Worm (Caenorhabditis elegans): ENCODE measurements around the gene eral-1.

ce11 chrII:9618759-9619158, 29.2 kb upstream of the eral-1 start:
- TF ChIP-seq nfyb-1 (GFP tag; IDR thresholded peaks at IDR 0.05) (no peak), zim-3 (tag; optimal IDR thresholded peaks at IDR 0.05) (peak; percentile 36), him-1 (tag; optimal IDR thresholded peaks at IDR 0.05) (no peak), nfya-2 (GFP tag; IDR thresholded peaks at IDR 0.05) (no peak), nfya-1 (tag; optimal IDR thresholded peaks at IDR 0.05; ENCODE audit: borderline replicate concordance, insufficient read depth) (no peak), pbrm-1 (GFP tag; IDR thresholded peaks at IDR 0.05) (no peak), attf-3 (GFP tag; conservative IDR thresholded peaks at IDR 0.05) (no peak), egl-18 (GFP tag; IDR thresholded peaks at IDR 0.05) (no peak), hlh-26 (GFP tag; conservative IDR thresholded peaks at IDR 0.05) (no peak), ztf-6 (GFP tag; IDR thresholded peaks at IDR 0.05) (no peak)

Data from whole organism, young adult.